Fruit fly (Drosophila melanogaster): ENCODE measurements around the gene Coq6.

Coq6 gene

dm6 chr2L:5527861-5528260 lies 4.2 kb downstream of the Coq6 start, which contains the start of gene CG31915 (continued):
- no peak for TF ChIP-seq Lpt (GFP tag; optimal IDR thresholded peaks at IDR 0.05)
- no peak for TF ChIP-seq gt (GFP tag; IDR thresholded peaks at IDR 0.05)
- TF ChIP-seq unc-4 (GFP tag; IDR thresholded peaks at IDR 0.05; ENCODE audit: partially characterized antibody): peak; percentile 25; the same call in 1 of the 2 replicates
- TF ChIP-seq NK7.1 (GFP tag; optimal IDR thresholded peaks at IDR 0.05): no peak
- TF ChIP-seq H2.0 (GFP tag; IDR thresholded peaks at IDR 0.05): no peak
- no peak for TF ChIP-seq CG31388 (GFP tag; optimal IDR thresholded peaks at IDR 0.05)
- TF ChIP-seq crc (GFP tag; optimal IDR thresholded peaks at IDR 0.05): no peak
- TF ChIP-seq CG18011 (GFP tag; optimal IDR thresholded peaks at IDR 0.05): no peak
- no peak for TF ChIP-seq CG13624 (GFP tag; optimal IDR thresholded peaks at IDR 0.05)
- TF ChIP-seq D19B (GFP tag; optimal IDR thresholded peaks at IDR 0.05): no peak
- TF ChIP-seq ERR (GFP tag; optimal IDR thresholded peaks at IDR 0.05): no peak
- TF ChIP-seq CG8281 (tag; optimal IDR thresholded peaks at IDR 0.05): no peak
- TF ChIP-seq CG2875 (GFP tag; optimal IDR thresholded peaks at IDR 0.05): no peak
- TF ChIP-seq CG17328 (GFP tag; IDR thresholded peaks at IDR 0.05): no peak
- TF ChIP-seq NC2α (GFP tag; optimal IDR thresholded peaks at IDR 0.05): no peak
- TF ChIP-seq ken (GFP tag; IDR thresholded peaks at IDR 0.05): no peak
- TF ChIP-seq CG15479 (GFP tag; optimal IDR thresholded peaks at IDR 0.05): no peak
- no peak for TF ChIP-seq CG8359 (GFP tag; optimal IDR thresholded peaks at IDR 0.05; ENCODE audit: borderline replicate concordance)
- no peak for TF ChIP-seq en (GFP tag; optimal IDR thresholded peaks at IDR 0.05)
- peak; percentile 73; the same call in 2 of the 3 replicates for TF ChIP-seq vnd (GFP tag; IDR thresholded peaks at IDR 0.05; ENCODE audit: partially characterized antibody)
- TF ChIP-seq Pdp1 (GFP tag; optimal IDR thresholded peaks at IDR 0.05): no peak
- no peak for TF ChIP-seq caup (GFP tag; optimal IDR thresholded peaks at IDR 0.05; ENCODE audit: severe bottlenecking)
- TF ChIP-seq CG16779 (GFP tag; IDR thresholded peaks at IDR 0.05): no peak
- TF ChIP-seq CG14860 (GFP tag; IDR thresholded peaks at IDR 0.05; ENCODE audit: partially characterized antibody): peak; percentile 71
- no peak for TF ChIP-seq Kr (GFP tag; optimal IDR thresholded peaks at IDR 0.05)
- peak; percentile 91 for TF ChIP-seq chinmo (GFP tag; IDR thresholded peaks at IDR 0.05; ENCODE audit: partially characterized antibody)
- no peak for TF ChIP-seq CG4730 (GFP tag; IDR thresholded peaks at IDR 0.05)
- no peak for TF ChIP-seq CG10654 (GFP tag; optimal IDR thresholded peaks at IDR 0.05)
- TF ChIP-seq CG18764 (GFP tag; optimal IDR thresholded peaks at IDR 0.05): no peak
- no peak for TF ChIP-seq CG1832 (GFP tag; optimal IDR thresholded peaks at IDR 0.05)
- TF ChIP-seq eyg (GFP tag; optimal IDR thresholded peaks at IDR 0.05): no peak
- TF ChIP-seq B-H2 (GFP tag; optimal IDR thresholded peaks at IDR 0.05): no peak
- TF ChIP-seq CG17359 (tag; optimal IDR thresholded peaks at IDR 0.05): no peak
- peak; percentile 84 for TF ChIP-seq ato (GFP tag; IDR thresholded peaks at IDR 0.05; ENCODE audit: partially characterized antibody)
- no peak for TF ChIP-seq CG6175 (GFP tag; IDR thresholded peaks at IDR 0.05)
- no peak for TF ChIP-seq exex (tag; optimal IDR thresholded peaks at IDR 0.05)
- TF ChIP-seq CG31365 (tag; optimal IDR thresholded peaks at IDR 0.05): no peak
- TF ChIP-seq cato (GFP tag; optimal IDR thresholded peaks at IDR 0.05; ENCODE audit: borderline replicate concordance): no peak
- peak; percentile 36 for TF ChIP-seq HmgZ (tag; optimal IDR thresholded peaks at IDR 0.05)
- no peak for TF ChIP-seq CG9817 (tag; optimal IDR thresholded peaks at IDR 0.05)
- TF ChIP-seq E2f2 (GFP tag; IDR thresholded peaks at IDR 0.05): peak; percentile 91
- TF ChIP-seq maf-S (GFP tag; optimal IDR thresholded peaks at IDR 0.05): no peak
- no peak for TF ChIP-seq CG8765 (GFP tag; IDR thresholded peaks at IDR 0.05)
- peak; percentile 92 for TF ChIP-seq cad (GFP tag; optimal IDR thresholded peaks at IDR 0.05)
- TF ChIP-seq nerfin-2 (GFP tag; IDR thresholded peaks at IDR 0.05; ENCODE audit: partially characterized antibody): peak; percentile 86
- TF ChIP-seq CG11247 (GFP tag; IDR thresholded peaks at IDR 0.05): no peak
- no peak for TF ChIP-seq mirr (GFP tag; optimal IDR thresholded peaks at IDR 0.05)
- TF ChIP-seq HHEX (GFP tag; optimal IDR thresholded peaks at IDR 0.05): no peak
- TF ChIP-seq gce (GFP tag; IDR thresholded peaks at IDR 0.05): no peak
- no peak for TF ChIP-seq Atf6 (GFP tag; IDR thresholded peaks at IDR 0.05)
- TF ChIP-seq CG4820 (GFP tag; optimal IDR thresholded peaks at IDR 0.05): no peak
- TF ChIP-seq Hr39 (optimal IDR thresholded peaks at IDR 0.05): no peak

Measured in whole organism, embryonic.